Worm (Caenorhabditis elegans): ENCODE results near the gene T05B4.12.

DNA sequence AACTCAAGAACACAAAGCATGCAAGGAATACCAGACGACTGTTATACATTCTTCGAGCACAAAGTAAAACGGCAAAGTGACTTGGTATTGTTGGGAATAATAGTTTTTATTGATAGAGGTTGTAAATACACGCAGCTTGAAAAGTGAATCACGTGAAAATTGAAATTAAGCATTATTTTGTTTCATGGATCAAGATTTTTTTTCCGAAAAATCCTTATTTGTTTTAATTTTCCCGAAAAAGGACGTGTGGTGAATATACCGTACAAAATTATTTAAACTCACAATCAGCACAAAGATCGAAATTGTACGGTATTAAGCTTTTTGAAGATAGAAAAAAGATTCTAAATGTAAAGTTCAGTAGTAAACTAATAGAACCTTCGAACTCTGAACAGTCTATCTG is 16.0 kb downstream of the T05B4.12 start, which contains the start of gene clc-18:
- TF ChIP-seq nhr-21 (tag; optimal IDR thresholded peaks at IDR 0.05) (no peak), nhr-237 (tag; optimal IDR thresholded peaks at IDR 0.05) (no peak), Y55F3AM.14 (GFP tag; optimal IDR thresholded peaks at IDR 0.05) (no peak), egl-27 (tag; optimal IDR thresholded peaks at IDR 0.05) (no peak), nhr-77 (tag; optimal IDR thresholded peaks at IDR 0.05) (no peak), lsy-2 (tag; optimal IDR thresholded peaks at IDR 0.05) (no peak), unc-39 (tag; optimal IDR thresholded peaks at IDR 0.05) (no peak), alr-1 (tag; optimal IDR thresholded peaks at IDR 0.05) (no peak), fos-1 (tag; optimal IDR thresholded peaks at IDR 0.05) (no peak), nhr-129 (tag; optimal IDR thresholded peaks at IDR 0.05) (no peak), ztf-11 (tag; optimal IDR thresholded peaks at IDR 0.05) (no peak), lin-13 (GFP tag; optimal IDR thresholded peaks at IDR 0.05) (no peak)
